Worm (Caenorhabditis elegans): ENCODE results near the gene F56D2.5.

The F56D2.5 gene

ce11 chrIII:5599958-5600357 lies 18.7 kb upstream of the F56D2.5 start, which contains the start of gene wdr-37:
Gene wdr-37, minus strand, starts transcription at chrIII:5600058.
- TF ChIP-seq B0310.2 (tag; optimal IDR thresholded peaks at IDR 0.05) (no peak), pes-1 (GFP tag; IDR thresholded peaks at IDR 0.05) (no peak)

DNA sequence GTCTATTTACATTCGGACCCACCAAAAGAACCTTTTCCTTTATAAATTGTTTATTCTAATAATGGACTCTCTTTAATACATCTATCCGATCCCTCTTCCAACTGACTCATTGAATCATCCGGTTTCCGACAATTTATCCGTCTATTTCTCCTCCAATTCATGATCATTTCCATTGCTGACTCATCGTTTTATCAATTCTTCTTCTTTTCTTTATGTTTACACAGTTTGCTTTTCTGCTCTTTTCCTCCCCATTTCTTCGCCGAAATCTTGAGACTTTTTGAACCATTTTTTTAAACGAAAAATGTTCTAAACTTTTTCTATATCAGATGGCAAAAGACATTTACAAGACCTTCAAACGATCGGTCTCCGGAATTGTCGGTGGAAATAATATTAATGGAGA lies 14.2 kb upstream of the F56D2.5 start, which contains the start of gene ced-6:
Gene ced-6 (plus strand): TSS at position 327 of the 400 bp plus-strand sequence.
- TF ChIP-seq F13C5.2 (tag; optimal IDR thresholded peaks at IDR 0.05), result no peak
- no peak for TF ChIP-seq flt-1 (GFP tag; IDR thresholded peaks at IDR 0.05)
- no peak for TF ChIP-seq tbx-37 (GFP tag; conservative IDR thresholded peaks at IDR 0.05)
- no peak for TF ChIP-seq aly-1 (tag; optimal IDR thresholded peaks at IDR 0.05)
- no peak for TF ChIP-seq tra-4 (tag; optimal IDR thresholded peaks at IDR 0.05)
- TF ChIP-seq ama-1 (optimal IDR thresholded peaks at IDR 0.05), result no peak
- no peak for TF ChIP-seq pes-1 (GFP tag; IDR thresholded peaks at IDR 0.05)
- no peak for TF ChIP-seq sea-1 (GFP tag; conservative IDR thresholded peaks at IDR 0.05)
- no peak for TF ChIP-seq tbx-11 (GFP tag; IDR thresholded peaks at IDR 0.05)
- no peak for TF ChIP-seq hnd-1 (tag; optimal IDR thresholded peaks at IDR 0.05)
- TF ChIP-seq hmg-4 (GFP tag; optimal IDR thresholded peaks at IDR 0.05), result no peak
- TF ChIP-seq ceh-36 (tag; optimal IDR thresholded peaks at IDR 0.05), result no peak
- TF ChIP-seq B0310.2 (tag; optimal IDR thresholded peaks at IDR 0.05), result no peak
- no peak for TF ChIP-seq scrt-1 (GFP tag; IDR thresholded peaks at IDR 0.05)
- TF ChIP-seq ets-7 (tag; optimal IDR thresholded peaks at IDR 0.05), result no peak
- no peak for TF ChIP-seq hmbx-1 (tag; optimal IDR thresholded peaks at IDR 0.05)
- TF ChIP-seq ceh-13 (GFP tag; optimal IDR thresholded peaks at IDR 0.05), result no peak

DNA sequence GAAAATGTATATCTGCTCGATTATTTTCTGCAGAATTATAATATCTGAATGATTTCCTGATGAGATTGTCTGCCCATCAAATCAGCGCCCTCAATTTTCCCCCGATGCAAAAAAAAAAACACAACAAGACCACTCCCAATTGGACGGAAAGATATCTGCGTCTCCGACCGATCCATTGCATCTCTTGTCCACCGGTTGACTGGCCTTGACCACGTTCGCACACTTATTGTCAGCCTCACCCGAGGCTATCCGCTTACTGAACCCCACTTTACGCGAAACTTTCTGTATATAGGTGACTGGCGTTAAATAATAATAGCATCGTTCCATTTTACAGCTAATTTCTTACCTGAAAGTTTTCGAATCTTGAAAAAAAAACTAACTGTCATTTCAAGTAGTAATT lies 13.1 kb upstream of the F56D2.5 start:
- TF ChIP-seq hmg-4 (GFP tag; optimal IDR thresholded peaks at IDR 0.05) (no peak), tbx-37 (GFP tag; conservative IDR thresholded peaks at IDR 0.05) (no peak), tra-4 (tag; optimal IDR thresholded peaks at IDR 0.05) (no peak), B0310.2 (tag; optimal IDR thresholded peaks at IDR 0.05) (no peak), flt-1 (GFP tag; IDR thresholded peaks at IDR 0.05) (no peak), hmbx-1 (tag; optimal IDR thresholded peaks at IDR 0.05) (no peak), ceh-36 (tag; optimal IDR thresholded peaks at IDR 0.05) (no peak), tbx-11 (GFP tag; IDR thresholded peaks at IDR 0.05) (no peak), pes-1 (GFP tag; IDR thresholded peaks at IDR 0.05) (no peak)

DNA sequence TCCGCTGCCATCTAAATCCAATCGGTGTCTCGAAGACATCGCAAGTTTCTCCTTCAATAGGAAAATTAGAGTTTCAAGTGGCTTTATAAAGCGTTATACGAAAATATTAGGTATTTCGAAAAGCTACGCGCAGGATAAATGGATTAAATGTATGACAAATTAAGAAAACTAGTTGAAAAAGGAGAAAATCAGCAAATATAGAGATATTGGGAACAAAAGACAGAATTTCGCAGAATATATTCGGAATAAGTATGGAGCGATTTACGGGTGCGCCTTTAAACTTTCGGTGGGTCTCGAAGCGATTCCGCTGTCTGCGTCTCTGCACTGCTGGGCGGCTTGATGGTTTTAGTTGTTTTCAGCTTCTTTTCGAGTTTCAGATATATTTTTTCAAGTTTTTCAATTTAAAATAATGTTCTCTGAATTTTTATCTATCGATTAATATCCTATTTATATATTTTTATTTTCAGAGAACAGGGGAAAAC lies 10.5 kb upstream of the F56D2.5 start, which contains the start of the genes ddx-15 and ucr-1:
Gene ddx-15 (minus strand): TSS at position 51 of the 482 bp plus-strand sequence.
Gene ucr-1 (plus strand): TSS at position 468 of the 482 bp plus-strand sequence.
- TF ChIP-seq hnd-1 (tag; optimal IDR thresholded peaks at IDR 0.05) (no peak), hmbx-1 (tag; optimal IDR thresholded peaks at IDR 0.05) (no peak), ceh-36 (tag; optimal IDR thresholded peaks at IDR 0.05) (no peak)

ce11 chrIII:5588746-5589145 lies 7.5 kb upstream of the F56D2.5 start:
- TF ChIP-seq ama-1 (optimal IDR thresholded peaks at IDR 0.05), result no peak
- TF ChIP-seq B0310.2 (tag; optimal IDR thresholded peaks at IDR 0.05), result no peak
- no peak for TF ChIP-seq tra-4 (tag; optimal IDR thresholded peaks at IDR 0.05)
- TF ChIP-seq tbx-37 (GFP tag; conservative IDR thresholded peaks at IDR 0.05), result no peak
- TF ChIP-seq tbx-11 (GFP tag; IDR thresholded peaks at IDR 0.05), result no peak
- no peak for TF ChIP-seq F13C5.2 (tag; optimal IDR thresholded peaks at IDR 0.05)
- TF ChIP-seq hmbx-1 (tag; optimal IDR thresholded peaks at IDR 0.05), result no peak
- TF ChIP-seq hmg-4 (GFP tag; optimal IDR thresholded peaks at IDR 0.05), result no peak

DNA sequence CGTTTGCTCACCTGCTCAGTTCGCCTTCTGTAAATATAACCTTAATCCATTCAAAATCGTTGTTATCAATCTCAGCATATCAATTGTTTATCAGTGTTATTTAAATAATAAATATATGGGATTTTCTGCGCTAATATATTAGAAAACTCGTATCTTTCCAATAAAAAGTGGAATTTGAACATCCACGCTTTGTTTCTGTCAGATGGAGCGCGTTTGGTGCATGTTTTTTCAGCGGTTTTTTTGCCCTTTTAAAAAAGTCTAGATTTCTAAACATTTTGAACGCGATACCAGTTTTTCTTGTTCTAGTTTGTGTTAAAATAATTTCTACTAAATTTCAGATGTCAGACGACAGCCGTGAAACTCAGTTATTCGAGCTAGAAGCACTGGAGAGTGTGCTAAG lies 5.7 kb upstream of the F56D2.5 start, which contains the start of gene F56D2.2:
Gene F56D2.2 (plus strand): TSS at position 339 of the 400 bp plus-strand sequence.
- TF ChIP-seq B0310.2 (tag; optimal IDR thresholded peaks at IDR 0.05), result no peak
- TF ChIP-seq scrt-1 (GFP tag; IDR thresholded peaks at IDR 0.05), result no peak
- TF ChIP-seq pes-1 (GFP tag; IDR thresholded peaks at IDR 0.05), result no peak
- no peak for TF ChIP-seq flt-1 (GFP tag; IDR thresholded peaks at IDR 0.05)
- TF ChIP-seq F13C5.2 (tag; optimal IDR thresholded peaks at IDR 0.05), result no peak
- no peak for TF ChIP-seq ama-1 (optimal IDR thresholded peaks at IDR 0.05)
- no peak for TF ChIP-seq tbx-37 (GFP tag; conservative IDR thresholded peaks at IDR 0.05)
- TF ChIP-seq tra-4 (tag; optimal IDR thresholded peaks at IDR 0.05), result no peak
- TF ChIP-seq ceh-13 (GFP tag; optimal IDR thresholded peaks at IDR 0.05), result no peak
- no peak for TF ChIP-seq hmg-4 (GFP tag; optimal IDR thresholded peaks at IDR 0.05)
- no peak for TF ChIP-seq tbx-11 (GFP tag; IDR thresholded peaks at IDR 0.05)
- no peak for TF ChIP-seq ets-7 (tag; optimal IDR thresholded peaks at IDR 0.05)

DNA sequence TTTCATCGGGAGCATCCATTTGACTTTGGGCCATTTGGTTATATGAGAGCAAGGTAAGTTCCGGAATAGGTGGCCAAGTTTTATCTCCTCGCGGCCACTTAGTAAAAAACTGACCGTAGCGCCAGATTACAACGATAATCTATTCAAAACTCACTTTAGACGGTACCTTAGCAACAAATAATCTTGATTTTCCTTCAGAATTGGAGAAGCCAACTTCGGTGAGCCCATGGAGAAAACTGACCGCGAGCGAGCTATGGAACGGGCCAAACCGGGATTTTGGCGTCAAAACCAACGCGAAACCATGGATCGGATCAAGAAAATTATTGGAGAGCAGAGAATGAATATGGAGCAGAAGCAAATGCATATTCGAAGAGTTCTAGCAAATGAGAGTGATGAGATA lies 4.5 kb upstream of the F56D2.5 start:
- TF ChIP-seq hmbx-1 (tag; optimal IDR thresholded peaks at IDR 0.05) (no peak), ets-7 (tag; optimal IDR thresholded peaks at IDR 0.05) (no peak), tra-4 (tag; optimal IDR thresholded peaks at IDR 0.05) (no peak), ceh-13 (GFP tag; optimal IDR thresholded peaks at IDR 0.05) (no peak), pes-1 (GFP tag; IDR thresholded peaks at IDR 0.05) (no peak), tbx-11 (GFP tag; IDR thresholded peaks at IDR 0.05) (no peak), F13C5.2 (tag; optimal IDR thresholded peaks at IDR 0.05) (no peak), sea-1 (GFP tag; conservative IDR thresholded peaks at IDR 0.05) (no peak), B0310.2 (tag; optimal IDR thresholded peaks at IDR 0.05) (no peak), hnd-1 (tag; optimal IDR thresholded peaks at IDR 0.05) (no peak), hmg-4 (GFP tag; optimal IDR thresholded peaks at IDR 0.05) (no peak), ama-1 (optimal IDR thresholded peaks at IDR 0.05) (no peak), aly-1 (tag; optimal IDR thresholded peaks at IDR 0.05) (no peak), scrt-1 (GFP tag; IDR thresholded peaks at IDR 0.05) (no peak), flt-1 (GFP tag; IDR thresholded peaks at IDR 0.05) (no peak), ceh-36 (tag; optimal IDR thresholded peaks at IDR 0.05) (no peak), tbx-37 (GFP tag; conservative IDR thresholded peaks at IDR 0.05) (no peak)

- no peak for TF ChIP-seq hnd-1 (tag; optimal IDR thresholded peaks at IDR 0.05)
- TF ChIP-seq pes-1 (GFP tag; IDR thresholded peaks at IDR 0.05), result no peak
- TF ChIP-seq tbx-11 (GFP tag; IDR thresholded peaks at IDR 0.05), result no peak
- no peak for TF ChIP-seq aly-1 (tag; optimal IDR thresholded peaks at IDR 0.05)
- TF ChIP-seq scrt-1 (GFP tag; IDR thresholded peaks at IDR 0.05), result no peak
- no peak for TF ChIP-seq ets-7 (tag; optimal IDR thresholded peaks at IDR 0.05)
- no peak for TF ChIP-seq sea-1 (GFP tag; conservative IDR thresholded peaks at IDR 0.05)
- TF ChIP-seq hmbx-1 (tag; optimal IDR thresholded peaks at IDR 0.05), result no peak
- TF ChIP-seq tra-4 (tag; optimal IDR thresholded peaks at IDR 0.05), result no peak
- TF ChIP-seq ama-1 (optimal IDR thresholded peaks at IDR 0.05), result no peak
- TF ChIP-seq flt-1 (GFP tag; IDR thresholded peaks at IDR 0.05), result no peak
- no peak for TF ChIP-seq ceh-36 (tag; optimal IDR thresholded peaks at IDR 0.05)
- TF ChIP-seq hmg-4 (GFP tag; optimal IDR thresholded peaks at IDR 0.05), result no peak
- no peak for TF ChIP-seq F13C5.2 (tag; optimal IDR thresholded peaks at IDR 0.05)
- no peak for TF ChIP-seq tbx-37 (GFP tag; conservative IDR thresholded peaks at IDR 0.05)
Observed at ce11 chrIII:5584647-5585046, 3.4 kb upstream of the F56D2.5 start, which contains the start of gene F56D2.3. Gene F56D2.3, plus strand, starts transcription at chrIII:5584947.

Data from whole organism, early embryonic.